Worm (Caenorhabditis elegans) whole organism, L1 larva: ENCODE measurements around the gene rab-7.

Source experiments
- ceh-82 ChIP-seq, 3 experiments: fragments of 150-350 bp in 1 of 3; sonication (generic microtip) in 2 of 3; optimal IDR thresholded peaks; 2 replicates each; lab custom pipeline; 2014 to 2017; ENCODE audit warnings: missing biosample characterization in 3 of 3, missing genetic modification characterization in 3 of 3
- dpl-1 ChIP-seq, 3 experiments: fragments of 150-350 bp in 2 of 3; sonication (generic microtip) in 1 of 3; optimal IDR thresholded peaks; 2 replicates each; lab custom pipeline; 2014 to 2017; ENCODE audit warnings: missing biosample characterization in 3 of 3, missing genetic modification characterization in 3 of 3, missing genetic modification reagents in 3 of 3
- efl-1 ChIP-seq, 4 experiments: fragments of 150-350 bp; optimal IDR thresholded peaks in 3 of 4; peaks in 1 of 4; 1 replicate in 1 of 4; 2 replicates in 3 of 4; lab custom pipeline; 2014; ENCODE audit warnings: missing biosample characterization in 2 of 4, missing genetic modification characterization in 2 of 4, missing genetic modification reagents in 2 of 4
- elt-2 ChIP-seq: sonication (generic microtip); optimal IDR thresholded peaks from 2 replicates; lab custom pipeline; 2016; ENCODE audit warnings: missing genetic modification characterization, mild to moderate bottlenecking, inconsistent platforms, missing compliant biosample characterization, missing genetic modification reagents
- lin-15B ChIP-seq: fragments of 150-350 bp; sonication (generic microtip); optimal IDR thresholded peaks from 3 replicates; lab custom pipeline; 2014; ENCODE audit warnings: missing biosample characterization, missing genetic modification characterization
- nhr-11 ChIP-seq: fragments of 150-350 bp; optimal IDR thresholded peaks from 2 replicates; lab custom pipeline; 2014; ENCODE audit warnings: missing biosample characterization, missing genetic modification characterization
- nhr-12 ChIP-seq: sonication (generic microtip); optimal IDR thresholded peaks from 2 replicates; lab custom pipeline; 2017; ENCODE audit warnings: missing biosample characterization, missing genetic modification characterization
- nhr-76 ChIP-seq: sonication (generic microtip); optimal IDR thresholded peaks from 2 replicates; lab custom pipeline; 2017; ENCODE audit warnings: missing biosample characterization, missing genetic modification characterization
- snu-23 ChIP-seq: sonication (generic microtip); optimal IDR thresholded peaks from 2 replicates; lab custom pipeline; 2016; ENCODE audit warnings: missing genetic modification characterization, missing compliant biosample characterization
- sptf-1 ChIP-seq: fragments of 150-350 bp; optimal IDR thresholded peaks from 2 replicates; lab custom pipeline; 2014; ENCODE audit warnings: missing biosample characterization, missing genetic modification characterization
- tbx-2 ChIP-seq: sonication (generic microtip); optimal IDR thresholded peaks from 2 replicates; lab custom pipeline; 2016; ENCODE audit warnings: missing genetic modification characterization, missing compliant biosample characterization
- unc-62 ChIP-seq: fragments of 150-350 bp; optimal IDR thresholded peaks from 2 replicates; lab custom pipeline; 2014; ENCODE audit warnings: missing biosample characterization, missing genetic modification reagents, missing genetic modification characterization

ce11 chrII:11960596-11961217 is 6.0 kb downstream of the rab-7 start:
- peak; percentile 1 to 17 (median 3) for TF ChIP-seq dpl-1 (GFP tag; optimal IDR thresholded peaks at IDR 0.05; lab: Kevin White, UChicago)
- TF ChIP-seq nhr-76 (tag; lab: Kevin White, UChicago), result no peak
- no peak for TF ChIP-seq sptf-1
- TF ChIP-seq ceh-82 (tag; optimal IDR thresholded peaks at IDR 0.05; lab: Kevin White, UChicago), result peak; percentile 65 to 76 (median 68)
- TF ChIP-seq snu-23 (GFP tag; lab: Kevin White, UChicago), result peak; percentile 73
- TF ChIP-seq lin-15B (tag; lab: Kevin White, UChicago), result peak; percentile 24
- peak; percentile 26 to 49 for TF ChIP-seq efl-1 (optimal IDR thresholded peaks at IDR 0.05; lab: Kevin White, UChicago)
- TF ChIP-seq efl-1 (GFP tag; optimal IDR thresholded peaks at IDR 0.05 in 1 of 2; lab: Kevin White, UChicago), result peak; percentile 46 to 92
- TF ChIP-seq tbx-2 (tag; lab: Kevin White, UChicago), result peak; percentile 65
- no peak for TF ChIP-seq nhr-12 (tag; lab: Kevin White, UChicago)
- TF ChIP-seq nhr-11 (tag; lab: Kevin White, UChicago), result no peak
- peak; percentile 5 for TF ChIP-seq elt-2 (tag; lab: Kevin White, UChicago)
- no peak for TF ChIP-seq unc-62 (GFP tag; lab: Kevin White, UChicago)
